Fruit fly (Drosophila melanogaster) whole organism, embryonic: Measurements from ENCODE around the gene CG14401.
A peak's percentile ranks its signal among the peaks of the same experiment; 100 is the strongest.

Experiments
- Abd-B ChIP-seq: fragments of 200-800 bp; sonication (Bioruptor generic); optimal IDR thresholded peaks from 2 replicates; lab custom pipeline; 2018; ENCODE audit warnings: missing biosample characterization, mild to moderate bottlenecking, missing genetic modification characterization, moderate library complexity
- Blimp-1 ChIP-seq: fragments of 200-800 bp; sonication (Bioruptor generic); optimal IDR thresholded peaks from 3 replicates; lab custom pipeline; 2018; ENCODE audit warnings: missing biosample characterization, missing genetic modification characterization, mild to moderate bottlenecking, moderate library complexity, missing genetic modification reagents
- CG10209 ChIP-seq: fragments of 200-800 bp; sonication (Bioruptor generic); optimal IDR thresholded peaks from 3 replicates; lab custom pipeline; 2017; ENCODE audit warnings: missing biosample characterization, mild to moderate bottlenecking, missing genetic modification characterization, missing genetic modification reagents
- CG10565 ChIP-seq: fragments of 200-800 bp; sonication (Bioruptor generic); optimal IDR thresholded peaks from 3 replicates; lab custom pipeline; 2016; ENCODE audit warnings: missing biosample characterization, mild to moderate bottlenecking, missing genetic modification characterization
- CG12236 ChIP-seq: fragments of 200-800 bp; sonication (Bioruptor generic); optimal IDR thresholded peaks from 2 replicates; lab custom pipeline; 2016; ENCODE audit warnings: missing biosample characterization, missing genetic modification characterization
- CG1233 ChIP-seq: fragments of 200-800 bp; sonication (Bioruptor generic); optimal IDR thresholded peaks from 4 replicates; lab custom pipeline; 2018; ENCODE audit warnings: missing biosample characterization, mild to moderate bottlenecking, missing genetic modification characterization
- CG14014 ChIP-seq: fragments of 200-800 bp; sonication (Bioruptor generic); IDR thresholded peaks from 2 replicates; pipeline ENCODE4 v1.3.6; 2022; ENCODE audit warnings: missing biosample characterization, missing genetic modification characterization
- CG1602 ChIP-seq: fragments of 200-800 bp; sonication (Bioruptor generic); optimal IDR thresholded peaks from 3 replicates; lab custom pipeline; 2016; ENCODE audit warnings: missing biosample characterization, missing genetic modification characterization
- CG31224 ChIP-seq: fragments of 200-800 bp; sonication (Bioruptor generic); IDR thresholded peaks from 2 replicates; pipeline ENCODE4 v1.3.6; 2022; ENCODE audit warnings: missing biosample characterization, missing genetic modification characterization
- CG32767 ChIP-seq: fragments of 200-800 bp; sonication (Bioruptor generic); IDR thresholded peaks from 2 replicates; pipeline ENCODE4 v1.3.6; 2022; ENCODE audit warnings: missing biosample characterization, missing genetic modification characterization
- CG32772 ChIP-seq: fragments of 200-800 bp; sonication (Bioruptor generic); IDR thresholded peaks from 2 replicates; pipeline ENCODE4 v1.3.6; 2022; ENCODE audit warnings: missing biosample characterization, missing genetic modification characterization
- CG3847 ChIP-seq: fragments of 200-800 bp; sonication (Bioruptor generic); IDR thresholded peaks from 2 replicates; pipeline ENCODE4 v1.3.6; 2022; ENCODE audit warnings: missing biosample characterization, missing genetic modification characterization
- CG7357 ChIP-seq: fragments of 200-800 bp; sonication (Bioruptor generic); IDR thresholded peaks from 3 replicates; pipeline ENCODE4 v1.3.6; 2022; ENCODE audit warnings: missing biosample characterization, missing genetic modification characterization
- CG8089 ChIP-seq: fragments of 200-800 bp; sonication (Bioruptor generic); optimal IDR thresholded peaks from 3 replicates; lab custom pipeline; 2016; ENCODE audit warnings: missing biosample characterization, missing genetic modification characterization
- CG9437 ChIP-seq: fragments of 200-800 bp; sonication (Bioruptor generic); optimal IDR thresholded peaks from 2 replicates; lab custom pipeline; 2018; ENCODE audit warnings: missing biosample characterization, mild to moderate bottlenecking, missing genetic modification characterization
- CG9932 ChIP-seq: fragments of 200-800 bp; sonication (Bioruptor generic); IDR thresholded peaks from 2 replicates; pipeline ENCODE4 v1.3.6; 2022; ENCODE audit warnings: missing biosample characterization, missing genetic modification characterization
- CTCF ChIP-seq: fragments of 200-800 bp; sonication (Bioruptor generic); optimal IDR thresholded peaks from 2 replicates; lab custom pipeline; 2017; ENCODE audit warnings: missing biosample characterization, mild to moderate bottlenecking, missing genetic modification characterization, moderate library complexity
- Dp ChIP-seq: fragments of 200-800 bp; sonication (Bioruptor generic); optimal IDR thresholded peaks from 2 replicates; lab custom pipeline; 2018; ENCODE audit warnings: missing biosample characterization, mild to moderate bottlenecking, missing genetic modification characterization, moderate library complexity
- Med ChIP-seq: fragments of 200-800 bp; sonication (Bioruptor generic); peaks from one replicate; lab custom pipeline; 2016; ENCODE audit warnings: missing biosample characterization, missing genetic modification characterization, mild to moderate bottlenecking, inconsistent platforms, moderate library complexity
- Nf-YB ChIP-seq: fragments of 200-800 bp; sonication (Bioruptor generic); optimal IDR thresholded peaks from 3 replicates; lab custom pipeline; 2019; ENCODE audit warnings: missing biosample characterization, mild to moderate bottlenecking, missing genetic modification characterization, moderate library complexity
- Ravus ChIP-seq: fragments of 200-800 bp; sonication (Bioruptor generic); IDR thresholded peaks from 2 replicates; pipeline ENCODE4 v1.3.6; 2022; ENCODE audit warnings: missing biosample characterization, missing genetic modification characterization
- Xbp1 ChIP-seq: fragments of 200-800 bp; sonication (Bioruptor generic); optimal IDR thresholded peaks from 3 replicates; lab custom pipeline; 2016; ENCODE audit warnings: missing biosample characterization, mild to moderate bottlenecking, missing genetic modification characterization
- ac ChIP-seq: fragments of 200-800 bp; sonication (Bioruptor generic); optimal IDR thresholded peaks from 3 replicates; lab custom pipeline; 2017; ENCODE audit warnings: missing biosample characterization, mild to moderate bottlenecking, missing genetic modification characterization
- danr ChIP-seq: fragments of 200-800 bp; sonication (Bioruptor generic); IDR thresholded peaks from 2 replicates; pipeline ENCODE4 v1.3.6; 2022; ENCODE audit warnings: missing biosample characterization, missing genetic modification characterization
- gcm ChIP-seq: fragments of 200-800 bp; sonication (Bioruptor generic); optimal IDR thresholded peaks from 2 replicates; lab custom pipeline; 2019; ENCODE audit warnings: missing biosample characterization, mild to moderate bottlenecking, missing genetic modification characterization, moderate library complexity
- gro ChIP-seq: fragments of 200-800 bp; sonication (Bioruptor generic); optimal IDR thresholded peaks from 2 replicates; lab custom pipeline; 2016; ENCODE audit warnings: missing biosample characterization, missing genetic modification characterization
- jumu ChIP-seq: fragments of 200-800 bp; sonication (Bioruptor generic); optimal IDR thresholded peaks from 3 replicates; lab custom pipeline; 2016; ENCODE audit warnings: missing biosample characterization, missing genetic modification characterization
- mam ChIP-seq: fragments of 200-800 bp; sonication (Bioruptor generic); optimal IDR thresholded peaks from 3 replicates; lab custom pipeline; 2016; ENCODE audit warnings: missing biosample characterization, missing genetic modification characterization
- nom ChIP-seq: fragments of 200-800 bp; sonication (Bioruptor generic); optimal IDR thresholded peaks from 2 replicates; lab custom pipeline; 2017; ENCODE audit warnings: missing biosample characterization, missing genetic modification characterization, mild to moderate bottlenecking, moderate library complexity, missing genetic modification reagents
- odd ChIP-seq: fragments of 200-800 bp; sonication (Bioruptor generic); optimal IDR thresholded peaks from 2 replicates; lab custom pipeline; 2017; ENCODE audit warnings: missing biosample characterization, mild to moderate bottlenecking, missing genetic modification characterization
- pnt ChIP-seq: fragments of 200-800 bp; sonication (Bioruptor generic); optimal IDR thresholded peaks from 3 replicates; lab custom pipeline; 2016; ENCODE audit warnings: missing biosample characterization, missing genetic modification characterization
- row ChIP-seq: fragments of 200-800 bp; sonication (Bioruptor generic); IDR thresholded peaks from 3 replicates; pipeline ENCODE4 v1.3.6; 2022; ENCODE audit warnings: missing biosample characterization, missing genetic modification characterization
- schlank ChIP-seq: fragments of 200-800 bp; sonication (Bioruptor generic); optimal IDR thresholded peaks from 2 replicates; lab custom pipeline; 2018; ENCODE audit warnings: missing biosample characterization, mild to moderate bottlenecking, missing genetic modification characterization
- scrt ChIP-seq: fragments of 200-800 bp; sonication (Bioruptor generic); optimal IDR thresholded peaks from 2 replicates; lab custom pipeline; 2018; ENCODE audit warnings: missing biosample characterization, mild to moderate bottlenecking, missing genetic modification characterization, moderate library complexity
- sens ChIP-seq: fragments of 200-800 bp; sonication (Bioruptor generic); peaks from one replicate; lab custom pipeline; 2016; ENCODE audit warnings: missing biosample characterization, missing genetic modification characterization
- sob ChIP-seq: fragments of 200-800 bp; sonication (Bioruptor generic); IDR thresholded peaks from 2 replicates; pipeline ENCODE4 v1.3.6; 2022; ENCODE audit warnings: missing biosample characterization, missing genetic modification characterization
- sqz ChIP-seq: fragments of 200-800 bp; sonication (Bioruptor generic); optimal IDR thresholded peaks from 3 replicates; lab custom pipeline; 2018; ENCODE audit warnings: missing biosample characterization, mild to moderate bottlenecking, missing genetic modification characterization
- tio ChIP-seq: fragments of 200-800 bp; sonication (Bioruptor generic); optimal IDR thresholded peaks from 2 replicates; lab custom pipeline; 2017; ENCODE audit warnings: missing biosample characterization, missing genetic modification characterization, inconsistent platforms
- unc-4 ChIP-seq: fragments of 200-800 bp; sonication (Bioruptor generic); IDR thresholded peaks from 2 replicates; pipeline ENCODE4 v1.3.6; 2022; ENCODE audit warnings: missing biosample characterization, missing genetic modification characterization; ENCODE audit not compliant: partially characterized antibody
- yki ChIP-seq: fragments of >200 bp; optimal IDR thresholded peaks from 3 replicates; lab custom pipeline; 2018

The CG14401 gene

dm6 chr2L:20822489-20823195 is 47.0 kb upstream of the CG14401 start, which contains the start of gene CG9331 (continued):
- TF ChIP-seq row: peak; percentile 5
- TF ChIP-seq CG14014: no peak
- TF ChIP-seq CG7357 (GFP tag; lab: Robert Waterston, UW): no peak
- TF ChIP-seq tio (GFP tag; lab: Kevin White, UChicago): no peak
- TF ChIP-seq sqz (GFP tag; lab: Kevin White, UChicago): no peak
- TF ChIP-seq Dp (GFP tag; lab: Kevin White, UChicago): no peak
- TF ChIP-seq Nf-YB (GFP tag; lab: Kevin White, UChicago): no peak
- TF ChIP-seq Med: peak; percentile 90
- TF ChIP-seq CG32767 (GFP tag; lab: Robert Waterston, UW): peak; percentile 60; the same call in 1 of the 2 replicates
- TF ChIP-seq gro (GFP tag; lab: Kevin White, UChicago): no peak
- TF ChIP-seq ac (GFP tag; lab: Kevin White, UChicago): no peak
- no peak for TF ChIP-seq CG1233 (GFP tag; lab: Kevin White, UChicago)
- TF ChIP-seq CG9437: peak; percentile 45
- 0 out of 2 replicates have a peak, but pooled peaks have one; percentile 45 for TF ChIP-seq sob (GFP tag; lab: Robert Waterston, UW)
- peak; percentile 50 for TF ChIP-seq gcm
- no peak for TF ChIP-seq Ravus (GFP tag; lab: Robert Waterston, UW)
- TF ChIP-seq danr (GFP tag; lab: Robert Waterston, UW): no peak
- no peak for TF ChIP-seq odd (GFP tag; lab: Kevin White, UChicago)
- peak; percentile 58 for TF ChIP-seq CG10209 (GFP tag; lab: Kevin White, UChicago)
- TF ChIP-seq CTCF: no peak
- TF ChIP-seq sens: peak; percentile 27
- peak; percentile 38 for TF ChIP-seq unc-4 (GFP tag; lab: Robert Waterston, UW)
- TF ChIP-seq CG3847 (GFP tag; lab: Robert Waterston, UW): no peak
- peak; percentile 22 for TF ChIP-seq nom (GFP tag; lab: Kevin White, UChicago)
- TF ChIP-seq jumu (GFP tag; lab: Kevin White, UChicago): no peak
- peak; percentile 20; the same call in 1 of the 2 replicates for TF ChIP-seq CG9932 (GFP tag; lab: Robert Waterston, UW)
- TF ChIP-seq schlank (tag; lab: Kevin White, UChicago): no peak
- no peak for TF ChIP-seq scrt (GFP tag; lab: Kevin White, UChicago)
- no peak for TF ChIP-seq pnt (GFP tag; lab: Kevin White, UChicago)
- no peak for TF ChIP-seq yki (lab: Kevin White, UChicago)
- no peak for TF ChIP-seq Xbp1 (GFP tag; lab: Kevin White, UChicago)
- TF ChIP-seq CG12236 (GFP tag; lab: Kevin White, UChicago): no peak
- no peak for TF ChIP-seq CG8089 (GFP tag; lab: Kevin White, UChicago)
- TF ChIP-seq CG32772 (GFP tag; lab: Robert Waterston, UW): no peak
- peak; percentile 76 for TF ChIP-seq Blimp-1 (GFP tag; lab: Kevin White, UChicago)
- no peak for TF ChIP-seq CG1602 (GFP tag; lab: Kevin White, UChicago)
- no peak for TF ChIP-seq Abd-B (GFP tag; lab: Kevin White, UChicago)
- no peak for TF ChIP-seq CG10565 (GFP tag; lab: Kevin White, UChicago)
- TF ChIP-seq mam (GFP tag; lab: Kevin White, UChicago): no peak
- TF ChIP-seq CG31224: peak; percentile 100
